Fruit fly (Drosophila melanogaster): Measurements from ENCODE around the gene daed.

The daed gene

DNA sequence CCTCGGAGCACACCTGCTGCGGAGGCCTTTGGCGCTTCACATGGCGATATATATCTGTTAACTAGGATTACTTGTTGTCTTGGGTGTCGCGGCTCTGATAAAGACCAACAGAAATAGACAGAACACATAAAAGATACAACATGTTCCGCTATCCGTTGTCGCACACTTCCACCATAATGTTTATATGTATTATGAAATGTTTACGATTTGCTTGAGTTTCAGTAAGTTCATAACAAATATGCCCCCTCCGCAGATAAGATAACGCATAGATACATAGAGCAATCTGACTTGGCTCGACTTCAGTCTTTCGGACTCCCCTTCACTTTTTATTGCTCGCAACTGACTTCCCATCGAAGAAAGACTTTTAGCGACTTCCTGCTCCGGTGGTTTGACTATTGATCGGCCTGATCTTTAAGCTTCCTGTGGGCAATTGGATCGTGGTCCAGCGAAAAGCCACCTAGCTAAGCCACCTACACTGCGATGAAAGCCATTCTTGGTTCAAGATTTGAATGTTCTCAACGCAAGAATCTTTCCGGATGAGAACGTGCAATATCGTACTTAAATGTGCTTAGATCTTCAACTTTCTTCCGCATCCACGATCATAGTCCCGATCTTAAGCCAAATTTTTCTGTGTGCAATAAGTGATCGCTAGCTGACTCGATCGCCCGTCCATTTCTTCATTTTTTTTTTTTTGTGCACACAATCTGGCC, 47.8 kb downstream of the daed start (continued):
- TF ChIP-seq CG2116 (GFP tag; optimal IDR thresholded peaks at IDR 0.05) (no peak), Xrp1 (GFP tag; IDR thresholded peaks at IDR 0.05) (peak; percentile 32; the same call in 1 of the 2 replicates), grn (GFP tag; optimal IDR thresholded peaks at IDR 0.05) (peak; percentile 65), CG12744 (GFP tag; optimal IDR thresholded peaks at IDR 0.05) (no peak), nom (GFP tag; optimal IDR thresholded peaks at IDR 0.05) (no peak), CG12769 (tag; optimal IDR thresholded peaks at IDR 0.05) (peak; percentile 52), CG17359 (tag; optimal IDR thresholded peaks at IDR 0.05) (peak; percentile 31), pros (GFP tag; optimal IDR thresholded peaks at IDR 0.05) (peak; percentile 7), emc (GFP tag; optimal IDR thresholded peaks at IDR 0.05) (no peak), az2 (GFP tag; optimal IDR thresholded peaks at IDR 0.05) (no peak), CG3281 (GFP tag; optimal IDR thresholded peaks at IDR 0.05) (peak; percentile 54), CG10462 (GFP tag; optimal IDR thresholded peaks at IDR 0.05) (no peak), gro (GFP tag; optimal IDR thresholded peaks at IDR 0.05) (no peak), CG1233 (GFP tag; optimal IDR thresholded peaks at IDR 0.05) (peak; percentile 18), sug (tag; optimal IDR thresholded peaks at IDR 0.05) (peak; percentile 55), mirr (GFP tag; optimal IDR thresholded peaks at IDR 0.05) (peak; percentile 92), CG17829 (tag; optimal IDR thresholded peaks at IDR 0.05) (no peak), CG1529 (GFP tag; optimal IDR thresholded peaks at IDR 0.05) (peak; percentile 17), chif (GFP tag; optimal IDR thresholded peaks at IDR 0.05) (no peak), CG18011 (GFP tag; optimal IDR thresholded peaks at IDR 0.05) (no peak), CG12104 (GFP tag; optimal IDR thresholded peaks at IDR 0.05) (no peak), ttk (GFP tag; IDR thresholded peaks at IDR 0.05) (no peak), ara (GFP tag; IDR thresholded peaks at IDR 0.05) (no peak), corto (GFP tag; optimal IDR thresholded peaks at IDR 0.05) (no peak), HLH54F (GFP tag; optimal IDR thresholded peaks at IDR 0.05) (no peak), CG9876 (GFP tag; optimal IDR thresholded peaks at IDR 0.05) (no peak), Bteb2 (GFP tag; optimal IDR thresholded peaks at IDR 0.05) (no peak), CG6689 (GFP tag; IDR thresholded peaks at IDR 0.05) (no peak), Ptx1 (GFP tag; IDR thresholded peaks at IDR 0.05) (no peak), jigr1 (GFP tag; IDR thresholded peaks at IDR 0.05) (no peak), vnd (GFP tag; IDR thresholded peaks at IDR 0.05; ENCODE audit: partially characterized antibody) (no peak), hb (GFP tag; IDR thresholded peaks at IDR 0.05; ENCODE audit: partially characterized antibody) (no peak), nau (GFP tag; optimal IDR thresholded peaks at IDR 0.05) (peak; percentile 16), dmrt11E (tag; optimal IDR thresholded peaks at IDR 0.05) (peak; percentile 10), wor (GFP tag; IDR thresholded peaks at IDR 0.05) (no peak), crol (GFP tag; IDR thresholded peaks at IDR 0.05) (no peak), Ada2b (GFP tag; IDR thresholded peaks at IDR 0.05) (no peak), CG42726 (GFP tag; IDR thresholded peaks at IDR 0.05; ENCODE audit: partially characterized antibody) (no peak), gcm2 (GFP tag; optimal IDR thresholded peaks at IDR 0.05) (no peak), CG10321 (GFP tag; IDR thresholded peaks at IDR 0.05) (no peak), Antp (GFP tag; optimal IDR thresholded peaks at IDR 0.05) (no peak), Ets65A (GFP tag) (no peak), Sry-β (GFP tag; optimal IDR thresholded peaks at IDR 0.05) (no peak), fd102C (GFP tag; optimal IDR thresholded peaks at IDR 0.05) (no peak), tup (GFP tag; optimal IDR thresholded peaks at IDR 0.05) (no peak), seq (GFP tag; IDR thresholded peaks at IDR 0.05) (no peak), ab (GFP tag; optimal IDR thresholded peaks at IDR 0.05) (no peak), CG8359 (GFP tag; optimal IDR thresholded peaks at IDR 0.05; ENCODE audit: borderline replicate concordance) (no peak), Atf6 (GFP tag; IDR thresholded peaks at IDR 0.05) (peak; percentile 31; the same call in 1 of the 2 replicates), hkb (optimal IDR thresholded peaks at IDR 0.05) (no peak), hkb (GFP tag; IDR thresholded peaks at IDR 0.05) (peak; percentile 46)
